Worm (Caenorhabditis elegans): Measurements from ENCODE around the gene T13C2.7.

Gene T13C2.7

DNA sequence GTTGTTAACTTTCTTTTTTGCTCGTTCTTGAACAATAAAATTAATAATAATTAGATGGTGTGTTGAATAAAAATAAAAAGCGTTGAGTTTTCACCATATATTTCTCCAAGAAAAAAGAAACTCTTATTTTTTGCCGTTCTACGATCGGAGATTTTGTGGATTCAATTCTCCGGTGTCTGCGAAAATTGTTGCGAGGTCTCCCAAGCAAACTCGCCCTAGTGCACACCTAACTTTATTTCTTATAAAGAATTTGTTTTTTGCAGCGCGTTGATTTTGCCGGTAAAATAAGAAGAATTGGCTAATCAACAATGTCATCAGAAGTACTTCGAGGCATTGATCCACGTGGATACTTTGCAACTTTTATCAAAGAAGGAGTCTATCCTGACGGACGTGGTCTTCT, 37.8 kb upstream of the T13C2.7 start, which contains the start of gene exos-8 (continued):
- TF ChIP-seq unc-3 (GFP tag; conservative IDR thresholded peaks at IDR 0.05) (no peak), unc-3 (tag; optimal IDR thresholded peaks at IDR 0.05) (peak; percentile 64), ceh-30 (tag; optimal IDR thresholded peaks at IDR 0.05) (no peak), dmd-4 (tag; optimal IDR thresholded peaks at IDR 0.05; ENCODE audit: borderline replicate concordance) (peak; percentile 72), C08G9.2 (tag; optimal IDR thresholded peaks at IDR 0.05) (peak; percentile 93), ttx-3 (tag; optimal IDR thresholded peaks at IDR 0.05) (peak; percentile 49), madf-2 (tag; optimal IDR thresholded peaks at IDR 0.05) (peak; percentile 9), ets-4 (tag; optimal IDR thresholded peaks at IDR 0.05) (peak; percentile 76), nhr-232 (tag; optimal IDR thresholded peaks at IDR 0.05) (no peak), pag-3 (tag; optimal IDR thresholded peaks at IDR 0.05; ENCODE audit: borderline replicate concordance) (no peak), Y22D7AL.16 (tag; optimal IDR thresholded peaks at IDR 0.05) (no peak), ceh-2 (tag; optimal IDR thresholded peaks at IDR 0.05) (peak; percentile 90), pqm-1 (tag; optimal IDR thresholded peaks at IDR 0.05) (peak; percentile 56), unc-86 (tag; optimal IDR thresholded peaks at IDR 0.05) (peak; percentile 49), pat-9 (tag; optimal IDR thresholded peaks at IDR 0.05) (no peak), tbx-7 (tag; optimal IDR thresholded peaks at IDR 0.05) (peak; percentile 83), gmeb-2 (tag; optimal IDR thresholded peaks at IDR 0.05) (no peak)

DNA sequence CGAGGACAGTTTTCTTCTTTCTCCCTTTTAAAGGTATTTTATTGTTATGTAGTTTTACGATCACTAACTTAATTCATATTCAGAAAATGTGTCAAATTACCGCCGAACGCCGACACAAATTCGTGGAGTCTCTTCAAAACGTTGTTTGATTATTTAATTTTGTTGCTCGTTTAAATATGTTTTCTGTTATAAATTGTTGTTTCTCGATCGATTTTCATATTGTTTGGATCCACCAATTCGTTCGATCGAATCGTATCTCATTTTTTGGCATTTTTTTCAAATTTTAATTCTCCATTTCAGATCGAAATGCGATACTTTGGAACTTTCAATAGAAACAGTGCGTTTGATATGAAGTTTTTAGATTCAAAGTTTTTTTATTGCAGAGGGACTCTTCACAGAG, 36.6 kb upstream of the T13C2.7 start, which contains the start of gene F41G3.6:
Gene F41G3.6 (plus strand): TSS at position 301 of the 400 bp plus-strand sequence.
- TF ChIP-seq K09A11.1 (tag; optimal IDR thresholded peaks at IDR 0.05; ENCODE audit: insufficient read depth) (no peak), dmd-4 (tag; optimal IDR thresholded peaks at IDR 0.05; ENCODE audit: borderline replicate concordance) (no peak), ceh-19 (GFP tag; optimal IDR thresholded peaks at IDR 0.05) (no peak), sox-2 (GFP tag; IDR thresholded peaks at IDR 0.05) (no peak), T23F11.4 (GFP tag; optimal IDR thresholded peaks at IDR 0.05) (no peak), ceh-9 (tag; optimal IDR thresholded peaks at IDR 0.05) (no peak), ceh-2 (tag; optimal IDR thresholded peaks at IDR 0.05) (no peak), ceh-24 (tag; optimal IDR thresholded peaks at IDR 0.05) (no peak), unc-3 (GFP tag; conservative IDR thresholded peaks at IDR 0.05) (no peak), unc-3 (tag; optimal IDR thresholded peaks at IDR 0.05) (no peak)

DNA sequence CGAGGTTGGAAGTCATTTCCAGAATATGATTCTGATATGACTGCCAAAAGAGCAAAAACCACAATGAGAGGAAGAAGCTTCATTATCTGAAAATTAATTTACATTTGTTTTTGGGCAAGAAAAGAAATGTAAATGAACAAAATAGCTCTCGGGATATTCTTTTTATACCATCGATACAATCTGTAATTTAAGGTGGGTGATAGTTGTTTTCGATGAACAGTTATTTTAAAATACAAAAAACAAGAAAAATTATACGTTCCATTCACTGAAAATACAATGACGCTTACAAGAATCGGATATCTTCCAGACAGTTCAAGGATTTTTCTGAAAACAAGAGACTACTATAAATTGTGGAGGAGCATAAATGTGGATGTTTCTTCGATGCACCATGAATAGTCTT, 34.6 kb upstream of the T13C2.7 start, which contains the start of gene ins-15:
Gene ins-15 (minus strand): TSS at position 101 of the 400 bp plus-strand sequence.
- no peak for TF ChIP-seq fkh-10 (GFP tag; optimal IDR thresholded peaks at IDR 0.05)
- no peak for TF ChIP-seq hlh-30 (tag; optimal IDR thresholded peaks at IDR 0.05; ENCODE audit: insufficient read depth)
- no peak for TF ChIP-seq ceh-34 (tag; optimal IDR thresholded peaks at IDR 0.05)
- no peak for TF ChIP-seq pha-4 (tag; optimal IDR thresholded peaks at IDR 0.05)
- no peak for TF ChIP-seq sox-2 (GFP tag; IDR thresholded peaks at IDR 0.05)
- TF ChIP-seq ceh-19 (GFP tag; optimal IDR thresholded peaks at IDR 0.05): no peak
- no peak for TF ChIP-seq madf-2 (tag; optimal IDR thresholded peaks at IDR 0.05)
- TF ChIP-seq ceh-30 (tag; optimal IDR thresholded peaks at IDR 0.05): no peak
- TF ChIP-seq mec-3 (tag; optimal IDR thresholded peaks at IDR 0.05; ENCODE audit: borderline replicate concordance): no peak
- TF ChIP-seq ahr-1 (tag; optimal IDR thresholded peaks at IDR 0.05): no peak
- TF ChIP-seq unc-86 (tag; optimal IDR thresholded peaks at IDR 0.05): no peak
- TF ChIP-seq ceh-31 (tag; optimal IDR thresholded peaks at IDR 0.05): no peak
- no peak for TF ChIP-seq ceh-18 (tag; optimal IDR thresholded peaks at IDR 0.05)
- no peak for TF ChIP-seq ama-1 (optimal IDR thresholded peaks at IDR 0.05)
- no peak for TF ChIP-seq zip-5 (tag; optimal IDR thresholded peaks at IDR 0.05)
- no peak for TF ChIP-seq ceh-45 (GFP tag; IDR thresholded peaks at IDR 0.05)
- TF ChIP-seq pax-1 (tag; optimal IDR thresholded peaks at IDR 0.05): no peak

DNA sequence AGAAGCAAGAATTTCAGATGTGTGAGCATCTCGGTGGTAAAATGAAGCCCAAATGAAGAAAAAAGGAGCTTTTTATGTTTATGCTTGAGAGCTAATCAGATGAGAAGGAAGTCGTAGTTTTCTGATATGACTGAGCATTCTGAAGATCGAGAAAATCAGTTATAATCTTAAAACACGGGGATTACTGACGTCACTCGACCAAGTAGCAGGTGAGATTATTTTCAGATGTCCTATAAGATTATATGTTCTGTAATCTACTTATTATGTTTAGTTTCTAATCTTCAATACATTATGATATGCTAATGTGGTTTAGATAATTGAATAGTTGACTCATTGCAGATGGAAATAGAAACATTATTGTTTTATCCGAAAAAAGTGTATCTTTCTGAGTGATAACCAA, 33.4 kb upstream of the T13C2.7 start, which contains the start of gene ins-14:
Gene ins-14 (minus strand): TSS at position 32 of the 400 bp plus-strand sequence.
- TF ChIP-seq nhr-232 (tag; optimal IDR thresholded peaks at IDR 0.05) (no peak), unc-3 (GFP tag; conservative IDR thresholded peaks at IDR 0.05) (no peak), unc-3 (tag; optimal IDR thresholded peaks at IDR 0.05) (no peak), ahr-1 (tag; optimal IDR thresholded peaks at IDR 0.05) (no peak), dve-1 (tag; optimal IDR thresholded peaks at IDR 0.05) (no peak), ref-2 (tag; optimal IDR thresholded peaks at IDR 0.05) (no peak), eyg-1 (tag; optimal IDR thresholded peaks at IDR 0.05) (no peak), che-1 (tag; optimal IDR thresholded peaks at IDR 0.05) (no peak), Y22D7AL.16 (tag; optimal IDR thresholded peaks at IDR 0.05) (no peak), elt-2 (tag; optimal IDR thresholded peaks at IDR 0.05) (no peak), sox-2 (GFP tag; IDR thresholded peaks at IDR 0.05) (no peak), ceh-45 (GFP tag; IDR thresholded peaks at IDR 0.05) (no peak), ceh-14 (tag; optimal IDR thresholded peaks at IDR 0.05) (no peak), madf-2 (tag; optimal IDR thresholded peaks at IDR 0.05) (no peak), pros-1 (tag; optimal IDR thresholded peaks at IDR 0.05) (no peak), C08G9.2 (tag; optimal IDR thresholded peaks at IDR 0.05) (no peak), unc-86 (tag; optimal IDR thresholded peaks at IDR 0.05) (no peak)

All from whole organism, late embryonic.